Worm (Caenorhabditis elegans) whole organism, early embryonic: Measurements from ENCODE around the gene F01D5.10.

Experiments
- aly-1 ChIP-seq: sonication (generic microtip); optimal IDR thresholded peaks from 2 replicates; lab custom pipeline; 2016; ENCODE audit warnings: missing genetic modification characterization, missing compliant biosample characterization
- flt-1 ChIP-seq: fragments of 200-800 bp; sonication (Bioruptor generic); IDR thresholded peaks from 2 replicates; pipeline ENCODE4 v1.3.6; 2022; ENCODE audit warnings: missing genetic modification characterization, missing compliant biosample characterization
- sea-1 ChIP-seq: fragments of 200-800 bp; sonication (Bioruptor generic); conservative IDR thresholded peaks from 2 replicates; pipeline ENCODE4 v1.3.6; 2022; ENCODE audit warnings: missing genetic modification characterization, missing compliant biosample characterization

- TF ChIP-seq sea-1 (GFP tag; lab: Robert Waterston, UW): no peak
- no peak for TF ChIP-seq aly-1
- TF ChIP-seq flt-1 (GFP tag; lab: Robert Waterston, UW): peak; percentile 48; the same call in 1 of the 2 replicates
Observed at ce11 chrII:14063044-14063500, 41.9 kb upstream of the F01D5.10 start, which contains the start of gene lem-2.
